Worm (Caenorhabditis elegans): Measurements from ENCODE around the gene grl-27.

- TF ChIP-seq mep-1 (tag; optimal IDR thresholded peaks at IDR 0.05) (no peak), lin-13 (GFP tag; optimal IDR thresholded peaks at IDR 0.05) (no peak), nhr-76 (tag; optimal IDR thresholded peaks at IDR 0.05) (no peak), ztf-11 (tag; optimal IDR thresholded peaks at IDR 0.05) (no peak), unc-30 (tag; optimal IDR thresholded peaks at IDR 0.05) (no peak), nhr-20 (tag; optimal IDR thresholded peaks at IDR 0.05) (no peak), ztf-4 (tag; optimal IDR thresholded peaks at IDR 0.05) (no peak)
Measured at ce11 chrV:3555986-3556385, 19.7 kb downstream of the grl-27 start, which contains the start of gene grl-30.
